Fruit fly (Drosophila melanogaster): ENCODE results near the gene CG3281.
A peak's percentile ranks its signal among the peaks of the same experiment; 100 is the strongest.

Gene CG3281

DNA sequence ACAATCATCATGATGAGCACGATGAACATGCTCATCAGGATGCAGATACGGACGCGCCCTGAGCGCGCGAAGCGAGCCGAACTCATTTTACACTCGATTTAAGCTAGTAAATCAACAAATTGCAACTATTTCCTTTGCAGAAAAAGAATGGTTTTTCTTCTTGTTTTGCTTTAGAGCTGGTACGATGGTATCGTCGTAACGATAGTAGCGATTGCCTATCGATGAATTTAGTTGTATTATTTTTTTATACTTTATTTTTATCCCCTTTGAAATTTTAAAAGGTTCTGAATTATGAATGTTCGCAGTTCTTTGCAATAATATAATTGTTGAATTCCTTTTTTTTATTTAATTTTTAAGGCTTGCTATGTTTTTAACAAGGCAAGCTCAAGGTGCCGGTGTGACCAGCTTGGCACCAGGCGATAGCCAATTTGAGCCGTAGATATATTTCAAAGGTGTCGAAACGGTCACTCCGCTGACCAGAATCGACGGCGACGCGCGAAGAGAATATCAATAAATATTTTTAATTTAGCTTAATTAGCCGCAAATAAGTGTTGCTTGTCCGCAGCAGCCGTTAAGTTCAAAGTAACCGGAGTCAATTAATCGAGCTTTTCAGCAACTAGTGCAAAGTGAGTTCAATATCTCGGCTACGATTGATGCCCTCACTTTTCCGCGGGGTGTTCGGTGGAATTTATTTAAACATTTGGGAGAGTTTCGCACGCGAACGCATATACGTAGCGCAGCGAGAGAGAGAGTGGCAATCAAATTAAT is 4.8 kb upstream of the CG3281 start, which contains the start of the genes CG12213 and GC1 (continued):
- TF ChIP-seq run (tag; optimal IDR thresholded peaks at IDR 0.05) (peak; percentile 0), tup (GFP tag; optimal IDR thresholded peaks at IDR 0.05) (no peak), tll (GFP tag; optimal IDR thresholded peaks at IDR 0.05) (peak in 1 of 2 experiments; percentile 4), sna (GFP tag; IDR thresholded peaks at IDR 0.05; ENCODE audit: partially characterized antibody) (peak; percentile 99), Mad (GFP tag; optimal IDR thresholded peaks at IDR 0.05) (peak; percentile 20), CG2116 (GFP tag; optimal IDR thresholded peaks at IDR 0.05) (peak; percentile 83), ac (GFP tag; optimal IDR thresholded peaks at IDR 0.05) (no peak), CG4404 (GFP tag; IDR thresholded peaks at IDR 0.05) (no peak), gem (tag; optimal IDR thresholded peaks at IDR 0.05) (peak; percentile 53), tna (GFP tag; IDR thresholded peaks at IDR 0.05; ENCODE audit: partially characterized antibody) (peak; percentile 97), CG14667 (GFP tag; IDR thresholded peaks at IDR 0.05) (no peak), inv (GFP tag; IDR thresholded peaks at IDR 0.05; ENCODE audit: partially characterized antibody) (peak; percentile 99), CG34376 (GFP tag; optimal IDR thresholded peaks at IDR 0.05) (no peak), jumu (GFP tag; optimal IDR thresholded peaks at IDR 0.05) (no peak), Atf-2 (GFP tag; optimal IDR thresholded peaks at IDR 0.05) (no peak), CG18476 (GFP tag; optimal IDR thresholded peaks at IDR 0.05) (peak; percentile 5), CG3163 (GFP tag; optimal IDR thresholded peaks at IDR 0.05) (no peak), CG18619 (GFP tag; optimal IDR thresholded peaks at IDR 0.05) (no peak), Nf-YB (GFP tag; optimal IDR thresholded peaks at IDR 0.05) (peak; percentile 39), sob (GFP tag; IDR thresholded peaks at IDR 0.05) (no peak; the same call in 1 of the 2 replicates), Lhr (GFP tag; optimal IDR thresholded peaks at IDR 0.05) (peak; percentile 80), ind (GFP tag; optimal IDR thresholded peaks at IDR 0.05) (no peak), Dek (tag; optimal IDR thresholded peaks at IDR 0.05) (peak; percentile 56), dm (GFP tag; optimal IDR thresholded peaks at IDR 0.05) (no peak), CG7271 (tag; optimal IDR thresholded peaks at IDR 0.05) (peak; percentile 0), CG1832 (GFP tag; optimal IDR thresholded peaks at IDR 0.05) (no peak), CG10209 (GFP tag; optimal IDR thresholded peaks at IDR 0.05) (no peak), zf30C (GFP tag; optimal IDR thresholded peaks at IDR 0.05) (no peak), scrt (GFP tag; optimal IDR thresholded peaks at IDR 0.05) (peak; percentile 33), Vsx1 (GFP tag; optimal IDR thresholded peaks at IDR 0.05) (peak; percentile 93), CG16813 (GFP tag; IDR thresholded peaks at IDR 0.05; ENCODE audit: partially characterized antibody) (peak; percentile 99), seq (GFP tag; IDR thresholded peaks at IDR 0.05) (no peak), CG15601 (tag; optimal IDR thresholded peaks at IDR 0.05) (peak; percentile 53), CG3995 (GFP tag; optimal IDR thresholded peaks at IDR 0.05) (peak; percentile 90), fd96Cb (tag; optimal IDR thresholded peaks at IDR 0.05) (no peak), CG17361 (GFP tag; IDR thresholded peaks at IDR 0.05) (peak; percentile 61; the same call in 2 of the 3 replicates), CG7839 (tag; optimal IDR thresholded peaks at IDR 0.05) (peak; percentile 17), bcd (GFP tag; optimal IDR thresholded peaks at IDR 0.05) (no peak), CG2129 (GFP tag; IDR thresholded peaks at IDR 0.05; ENCODE audit: partially characterized antibody) (peak; percentile 97), esg (GFP tag; conservative IDR thresholded peaks at IDR 0.05) (no peak), CkIIα-i1 (GFP tag; IDR thresholded peaks at IDR 0.05) (no peak), CG34422 (GFP tag; IDR thresholded peaks at IDR 0.05) (0 out of 3 replicates have a peak, but pooled peaks have one; percentile 12), CG8359 (GFP tag; optimal IDR thresholded peaks at IDR 0.05; ENCODE audit: borderline replicate concordance) (no peak), CG8290 (GFP tag; optimal IDR thresholded peaks at IDR 0.05) (peak; percentile 83), CG8290 (tag; optimal IDR thresholded peaks at IDR 0.05) (peak; percentile 32 to 64), Max (GFP tag; optimal IDR thresholded peaks at IDR 0.05) (peak; percentile 55), CG13624 (GFP tag; optimal IDR thresholded peaks at IDR 0.05) (peak; percentile 35), btn (GFP tag; optimal IDR thresholded peaks at IDR 0.05) (no peak)
